Fruit fly (Drosophila melanogaster) Kc167 (cell line): ENCODE measurements around the gene HIPP1.

Source experiments
- Myc ChIP-seq: fragments of >200 bp; optimal IDR thresholded peaks from 2 replicates; lab custom pipeline; 2017; ENCODE audit warnings: missing external identifiers
- h ChIP-seq: fragments of >200 bp; optimal IDR thresholded peaks from 3 replicates; lab custom pipeline; 2018; ENCODE audit warnings: missing external identifiers
- insv ChIP-seq: fragments of >200 bp; optimal IDR thresholded peaks from 3 replicates; lab custom pipeline; 2018; ENCODE audit warnings: missing external identifiers
- psq ChIP-seq: fragments of >200 bp; optimal IDR thresholded peaks from 2 replicates; lab custom pipeline; 2017; ENCODE audit warnings: missing external identifiers

dm6 chr3L:20792693-20793092, 16.8 kb upstream of the HIPP1 start, which contains the start of gene Six4:
- TF ChIP-seq insv (no peak), h (lab: Kevin White, UChicago) (no peak), psq (lab: Kevin White, UChicago) (no peak), Myc (lab: Kevin White, UChicago) (no peak)
